Fruit fly (Drosophila melanogaster) whole organism, prepupa: ENCODE data around the gene CG13693.
A peak's percentile ranks its signal among the peaks of the same experiment; 100 is the strongest.

ENCODE experiments used
- Blimp-1 ChIP-seq: fragments of 200-800 bp; sonication (Bioruptor generic); optimal IDR thresholded peaks from 3 replicates; lab custom pipeline; 2017; ENCODE audit warnings: missing biosample characterization, missing genetic modification characterization, mild to moderate bottlenecking, moderate library complexity, missing genetic modification reagents
- CG10631 ChIP-seq: fragments of 200-800 bp; sonication (Bioruptor generic); optimal IDR thresholded peaks from 2 replicates; lab custom pipeline; 2016; ENCODE audit warnings: missing biosample characterization, missing genetic modification characterization
- CG11294 ChIP-seq: fragments of 200-800 bp; sonication (Bioruptor generic); IDR thresholded peaks from 2 replicates; pipeline ENCODE4 v1.3.6; 2022; ENCODE audit warnings: missing biosample characterization, missing genetic modification characterization
- CG11762 ChIP-seq: fragments of 200-800 bp; sonication (Bioruptor generic); optimal IDR thresholded peaks from 3 replicates; lab custom pipeline; 2016; ENCODE audit warnings: missing biosample characterization, missing genetic modification characterization; ENCODE audit not compliant: insufficient read depth
- CG11902 ChIP-seq: fragments of 200-800 bp; sonication (Bioruptor generic); optimal IDR thresholded peaks from 3 replicates; lab custom pipeline; 2016; ENCODE audit warnings: missing biosample characterization, missing genetic modification characterization
- CG3032 ChIP-seq: fragments of 200-800 bp; optimal IDR thresholded peaks from 2 replicates; lab custom pipeline; 2019; ENCODE audit warnings: missing biosample characterization, mild to moderate bottlenecking, missing genetic modification characterization, moderate library complexity
- CG31627 ChIP-seq: fragments of 200-800 bp; sonication (Bioruptor generic); optimal IDR thresholded peaks from 3 replicates; lab custom pipeline; 2016; ENCODE audit warnings: missing biosample characterization, missing genetic modification characterization
- CG32006 ChIP-seq: fragments of 200-800 bp; sonication (Bioruptor generic); optimal IDR thresholded peaks from 3 replicates; lab custom pipeline; 2017; ENCODE audit warnings: missing biosample characterization, mild to moderate bottlenecking, missing genetic modification characterization
- CG34406 ChIP-seq: fragments of 200-800 bp; sonication (Bioruptor generic); optimal IDR thresholded peaks from 3 replicates; lab custom pipeline; 2016; ENCODE audit warnings: missing biosample characterization, missing genetic modification characterization
- CG3919 ChIP-seq: fragments of 200-800 bp; sonication (Bioruptor generic); optimal IDR thresholded peaks from 3 replicates; lab custom pipeline; 2016; ENCODE audit warnings: missing biosample characterization, missing genetic modification characterization
- CG4318 ChIP-seq: fragments of 200-800 bp; sonication (Bioruptor generic); optimal IDR thresholded peaks from 3 replicates; lab custom pipeline; 2017; ENCODE audit warnings: missing biosample characterization, mild to moderate bottlenecking, missing genetic modification characterization
- CG6163 ChIP-seq: fragments of 200-800 bp; sonication (Bioruptor generic); IDR thresholded peaks from 3 replicates; pipeline ENCODE4 v1.3.6; 2022; ENCODE audit warnings: missing biosample characterization, missing genetic modification characterization
- CG6276 ChIP-seq: fragments of 200-800 bp; sonication (Bioruptor generic); optimal IDR thresholded peaks from 2 replicates; lab custom pipeline; 2017; ENCODE audit warnings: missing biosample characterization, mild to moderate bottlenecking, missing genetic modification characterization
- CG6792 ChIP-seq: fragments of 200-800 bp; sonication (Bioruptor generic); optimal IDR thresholded peaks from 3 replicates; lab custom pipeline; 2016; ENCODE audit warnings: missing biosample characterization, missing genetic modification characterization
- CG6808 ChIP-seq: fragments of 200-800 bp; sonication (Bioruptor generic); optimal IDR thresholded peaks from 3 replicates; lab custom pipeline; 2017; ENCODE audit warnings: missing biosample characterization, missing genetic modification characterization, mild to moderate bottlenecking, moderate library complexity, missing genetic modification reagents
- CG6854 ChIP-seq: fragments of 200-800 bp; sonication (Bioruptor generic); optimal IDR thresholded peaks from 2 replicates; lab custom pipeline; 2017; ENCODE audit warnings: missing biosample characterization, mild to moderate bottlenecking, missing genetic modification characterization
- CG8119 ChIP-seq: fragments of 200-800 bp; sonication (Bioruptor generic); IDR thresholded peaks from 3 replicates; pipeline ENCODE4 v1.3.6; 2022; ENCODE audit warnings: missing biosample characterization, missing genetic modification characterization
- CG8319 ChIP-seq: fragments of 200-800 bp; sonication (Bioruptor generic); optimal IDR thresholded peaks from 3 replicates; lab custom pipeline; 2016; ENCODE audit warnings: missing biosample characterization, missing genetic modification characterization
- CG8632 ChIP-seq: fragments of 200-800 bp; sonication (Bioruptor generic); optimal IDR thresholded peaks from 3 replicates; lab custom pipeline; 2016; ENCODE audit warnings: missing biosample characterization, missing genetic modification characterization
- CG9139 ChIP-seq: fragments of 200-800 bp; sonication (Bioruptor generic); optimal IDR thresholded peaks from 3 replicates; lab custom pipeline; 2017; ENCODE audit warnings: missing biosample characterization, mild to moderate bottlenecking, missing genetic modification characterization
- Eip75B ChIP-seq: fragments of 200-800 bp; sonication (Bioruptor generic); optimal IDR thresholded peaks from 3 replicates; lab custom pipeline; 2016; ENCODE audit warnings: missing biosample characterization, missing genetic modification characterization
- Ets21C ChIP-seq: fragments of 200-800 bp; sonication (Bioruptor generic); optimal IDR thresholded peaks from 3 replicates; lab custom pipeline; 2016; ENCODE audit warnings: missing biosample characterization, missing genetic modification characterization
- Ets96B ChIP-seq: fragments of 200-800 bp; optimal IDR thresholded peaks from 2 replicates; lab custom pipeline; 2019; ENCODE audit warnings: missing biosample characterization, mild to moderate bottlenecking, missing genetic modification characterization, moderate library complexity
- Gug ChIP-seq: fragments of 200-800 bp; sonication (Bioruptor generic); IDR thresholded peaks from 2 replicates; pipeline ENCODE4 v1.3.6; 2022; ENCODE audit warnings: missing biosample characterization, missing genetic modification characterization
- Hr38 ChIP-seq: sonication (Bioruptor generic); optimal IDR thresholded peaks from 2 replicates; lab custom pipeline; 2016; ENCODE audit warnings: missing biosample characterization, missing genetic modification characterization
- Hr39 ChIP-seq: fragments of 200-800 bp; sonication (Bioruptor generic); optimal IDR thresholded peaks from 2 replicates; lab custom pipeline; 2016; ENCODE audit warnings: missing biosample characterization, missing genetic modification characterization
- Hr4 ChIP-seq: fragments of 200-800 bp; sonication (Bioruptor generic); optimal IDR thresholded peaks from 3 replicates; lab custom pipeline; 2016; ENCODE audit warnings: missing biosample characterization, missing genetic modification characterization
- Lpt ChIP-seq: fragments of 200-800 bp; sonication (Bioruptor generic); optimal IDR thresholded peaks from 3 replicates; lab custom pipeline; 2016; ENCODE audit warnings: missing biosample characterization, missing genetic modification characterization
- Met ChIP-seq: fragments of 200-800 bp; sonication (Bioruptor generic); optimal IDR thresholded peaks from 3 replicates; lab custom pipeline; 2016; ENCODE audit warnings: missing biosample characterization, missing genetic modification characterization
- OdsH ChIP-seq: fragments of 200-800 bp; sonication (Bioruptor generic); optimal IDR thresholded peaks from 3 replicates; lab custom pipeline; 2016; ENCODE audit warnings: missing biosample characterization, missing genetic modification characterization
- Smox ChIP-seq: fragments of 200-800 bp; sonication (Bioruptor generic); optimal IDR thresholded peaks from 3 replicates; lab custom pipeline; 2016; ENCODE audit warnings: missing biosample characterization, missing genetic modification characterization
- Sox102F ChIP-seq: fragments of 200-800 bp; sonication (Bioruptor generic); optimal IDR thresholded peaks from 2 replicates; lab custom pipeline; 2016; ENCODE audit warnings: missing biosample characterization, mild to moderate bottlenecking, missing genetic modification characterization
- Sox14 ChIP-seq: fragments of 200-800 bp; sonication (Bioruptor generic); optimal IDR thresholded peaks from 3 replicates; lab custom pipeline; 2016; ENCODE audit warnings: missing biosample characterization, missing genetic modification characterization
- achi ChIP-seq: fragments of 200-800 bp; sonication (Bioruptor generic); optimal IDR thresholded peaks from 3 replicates; lab custom pipeline; 2016; ENCODE audit warnings: missing biosample characterization, missing genetic modification characterization
- acj6 ChIP-seq: fragments of 200-800 bp; sonication (Bioruptor generic); optimal IDR thresholded peaks from 3 replicates; lab custom pipeline; 2016; ENCODE audit warnings: missing biosample characterization, missing genetic modification characterization
- cyc ChIP-seq: fragments of 200-800 bp; sonication (Bioruptor generic); optimal IDR thresholded peaks from 3 replicates; lab custom pipeline; 2016; ENCODE audit warnings: missing biosample characterization, missing genetic modification characterization
- dsx ChIP-seq: fragments of 200-800 bp; optimal IDR thresholded peaks from 3 replicates; lab custom pipeline; 2019; ENCODE audit warnings: missing biosample characterization, mild to moderate bottlenecking, missing genetic modification characterization, moderate library complexity; ENCODE audit not compliant: poor library complexity, severe bottlenecking
- eg ChIP-seq: fragments of 200-800 bp; sonication (Bioruptor generic); IDR thresholded peaks from 3 replicates; pipeline ENCODE4 v1.3.6; 2022; ENCODE audit warnings: missing biosample characterization, missing genetic modification characterization
- esn ChIP-seq: fragments of 200-800 bp; sonication (Bioruptor generic); optimal IDR thresholded peaks from 2 replicates; lab custom pipeline; 2016; ENCODE audit warnings: missing biosample characterization, mild to moderate bottlenecking, missing genetic modification characterization, moderate library complexity
- fd59A ChIP-seq: fragments of 200-800 bp; sonication (Bioruptor generic); optimal IDR thresholded peaks from 2 replicates; lab custom pipeline; 2017; ENCODE audit warnings: missing biosample characterization, mild to moderate bottlenecking, missing genetic modification characterization, missing genetic modification reagents
- fkh ChIP-seq: fragments of 200-800 bp; sonication (Bioruptor generic); optimal IDR thresholded peaks from 3 replicates; lab custom pipeline; 2017; ENCODE audit warnings: missing biosample characterization, mild to moderate bottlenecking, missing genetic modification characterization, moderate library complexity
- lz ChIP-seq: fragments of 200-800 bp; sonication (Bioruptor generic); optimal IDR thresholded peaks from 3 replicates; lab custom pipeline; 2016; ENCODE audit warnings: missing biosample characterization, missing genetic modification characterization
- pdm3 ChIP-seq: fragments of 200-800 bp; sonication (Bioruptor generic); optimal IDR thresholded peaks from 3 replicates; lab custom pipeline; 2016; ENCODE audit warnings: missing biosample characterization, missing genetic modification characterization
- ss ChIP-seq, 2 experiments: fragments of 200-800 bp; sonication (Bioruptor generic); optimal IDR thresholded peaks; 2 replicates in 1 of 2; 3 replicates in 1 of 2; lab custom pipeline; 2017 to 2018; ENCODE audit warnings: mild to moderate bottlenecking in 2 of 2, missing biosample characterization in 2 of 2, missing genetic modification characterization in 2 of 2, moderate library complexity in 1 of 2
- svp ChIP-seq: fragments of 200-800 bp; sonication (Bioruptor generic); peaks from one replicate; lab custom pipeline; 2016; ENCODE audit warnings: missing biosample characterization, missing genetic modification characterization
- vri ChIP-seq: fragments of 200-800 bp; sonication (Bioruptor generic); optimal IDR thresholded peaks from 3 replicates; lab custom pipeline; 2016; ENCODE audit warnings: missing biosample characterization, mild to moderate bottlenecking, missing genetic modification characterization

The CG13693 gene

dm6 chr2L:249048-249825, 16.9 kb downstream of the CG13693 start (continued):
- TF ChIP-seq fd59A (GFP tag; lab: Kevin White, UChicago) (peak; percentile 14), vri (GFP tag; lab: Kevin White, UChicago) (no peak), ss (GFP tag; optimal IDR thresholded peaks at IDR 0.05; lab: Kevin White, UChicago) (peak; percentile 68 to 76), lz (GFP tag; lab: Kevin White, UChicago) (peak; percentile 4), CG6163 (peak; percentile 38), Eip75B (peak; percentile 62), Sox14 (GFP tag; lab: Kevin White, UChicago) (peak; percentile 42), CG8632 (peak; percentile 24), CG9139 (peak; percentile 26), CG6808 (peak; percentile 50), CG6792 (GFP tag; lab: Kevin White, UChicago) (peak; percentile 6), CG6854 (GFP tag; lab: Kevin White, UChicago) (peak; percentile 56), pdm3 (peak; percentile 75), Met (peak; percentile 48), Hr4 (GFP tag; lab: Kevin White, UChicago) (peak; percentile 85), CG6276 (peak; percentile 67), eg (peak; percentile 64; the same call in 2 of the 3 replicates), CG10631 (peak; percentile 46), CG8319 (GFP tag; lab: Kevin White, UChicago) (no peak), OdsH (peak; percentile 75), Hr38 (GFP tag; lab: Kevin White, UChicago) (no peak), dsx (GFP tag; lab: Kevin White, UChicago) (peak; percentile 23), esn (GFP tag; lab: Kevin White, UChicago) (peak; percentile 21), CG8119 (GFP tag; lab: Robert Waterston, UW) (peak; percentile 71), Lpt (GFP tag; lab: Kevin White, UChicago) (peak; percentile 25), Sox102F (no peak), acj6 (GFP tag; lab: Kevin White, UChicago) (peak; percentile 61), Ets21C (GFP tag; lab: Kevin White, UChicago) (peak; percentile 34), Gug (GFP tag; lab: Robert Waterston, UW) (peak; percentile 64), CG32006 (GFP tag; lab: Kevin White, UChicago) (peak; percentile 87), fkh (GFP tag; lab: Kevin White, UChicago) (peak; percentile 65), CG31627 (GFP tag; lab: Kevin White, UChicago) (peak; percentile 36), CG3032 (tag; lab: Kevin White, UChicago) (peak; percentile 26), achi (GFP tag; lab: Kevin White, UChicago) (peak; percentile 68), cyc (peak; percentile 39)

dm6 chr2L:250507-251215, 18.4 kb downstream of the CG13693 start, which contains the start of gene kis:
TSS of gene kis (minus strand) at chr2L:250823.
- TF ChIP-seq Lpt (GFP tag; lab: Kevin White, UChicago), result no peak
- TF ChIP-seq cyc, result no peak
- TF ChIP-seq CG34406 (GFP tag; lab: Kevin White, UChicago), result no peak
- peak; percentile 30 for TF ChIP-seq Hr39 (GFP tag; lab: Kevin White, UChicago)
- TF ChIP-seq acj6 (GFP tag; lab: Kevin White, UChicago), result no peak
- TF ChIP-seq CG11762, result no peak
- peak; percentile 53 for TF ChIP-seq CG6854 (GFP tag; lab: Kevin White, UChicago)
- peak; percentile 43 for TF ChIP-seq Eip75B
- TF ChIP-seq CG11902 (GFP tag; lab: Kevin White, UChicago), result no peak
- TF ChIP-seq Blimp-1, result peak; percentile 26
- TF ChIP-seq CG3919 (GFP tag; lab: Kevin White, UChicago), result peak; percentile 40
- no peak for TF ChIP-seq CG11294
- peak; percentile 61 for TF ChIP-seq fkh (GFP tag; lab: Kevin White, UChicago)
- TF ChIP-seq CG6792 (GFP tag; lab: Kevin White, UChicago), result no peak
- TF ChIP-seq CG9139, result peak; percentile 39
- TF ChIP-seq CG32006 (GFP tag; lab: Kevin White, UChicago), result peak; percentile 25
- no peak for TF ChIP-seq Ets21C (GFP tag; lab: Kevin White, UChicago)
- peak; percentile 22 for TF ChIP-seq Ets96B
- peak; percentile 67; the same call in 2 of the 3 replicates for TF ChIP-seq CG6163
- TF ChIP-seq CG31627 (GFP tag; lab: Kevin White, UChicago), result peak; percentile 16
- TF ChIP-seq Met, result no peak
- TF ChIP-seq CG4318 (GFP tag; lab: Kevin White, UChicago), result no peak
- peak; percentile 47 for TF ChIP-seq esn (GFP tag; lab: Kevin White, UChicago)
- no peak for TF ChIP-seq vri (GFP tag; lab: Kevin White, UChicago)
- TF ChIP-seq lz (GFP tag; lab: Kevin White, UChicago), result peak; percentile 11
- TF ChIP-seq Smox (GFP tag; lab: Kevin White, UChicago), result peak; percentile 15
- peak; percentile 73 for TF ChIP-seq Sox14 (GFP tag; lab: Kevin White, UChicago)
- TF ChIP-seq svp (GFP tag; lab: Kevin White, UChicago), result peak; percentile 40
